Fruit fly (Drosophila melanogaster): ENCODE results near the gene Tpi.

The Tpi gene

dm6 chr3R:30174160-30175002 is 40.0 kb upstream of the Tpi start, which contains the start of gene Mlc2:
Mlc2 (minus strand) TSS chr3R:30174551.
- no peak for TF ChIP-seq CG15073 (GFP tag; optimal IDR thresholded peaks at IDR 0.05)
- no peak for TF ChIP-seq tll (GFP tag; optimal IDR thresholded peaks at IDR 0.05)
- no peak for TF ChIP-seq prd (optimal IDR thresholded peaks at IDR 0.05)
- TF ChIP-seq prd (GFP tag; IDR thresholded peaks at IDR 0.05), result no peak
- TF ChIP-seq kay (GFP tag; optimal IDR thresholded peaks at IDR 0.05), result no peak
- no peak for TF ChIP-seq gem (tag; optimal IDR thresholded peaks at IDR 0.05)
- TF ChIP-seq CG32532 (GFP tag; IDR thresholded peaks at IDR 0.05), result no peak
- peak; percentile 95 for TF ChIP-seq Deaf1 (tag; optimal IDR thresholded peaks at IDR 0.05)
- TF ChIP-seq CG8924 (tag; optimal IDR thresholded peaks at IDR 0.05), result no peak
- no peak for TF ChIP-seq twi (tag; optimal IDR thresholded peaks at IDR 0.05)
- peak; percentile 53 for TF ChIP-seq Med (GFP tag)
- no peak for TF ChIP-seq CG17359 (tag; optimal IDR thresholded peaks at IDR 0.05)
- TF ChIP-seq vvl (GFP tag; IDR thresholded peaks at IDR 0.05), result no peak
- peak; percentile 43 for TF ChIP-seq Nf-YC (tag; optimal IDR thresholded peaks at IDR 0.05)
- no peak for TF ChIP-seq CG12104 (GFP tag; optimal IDR thresholded peaks at IDR 0.05)
- no peak for TF ChIP-seq GATAe (GFP tag; conservative IDR thresholded peaks at IDR 0.05)
- TF ChIP-seq CG3847 (GFP tag; IDR thresholded peaks at IDR 0.05), result no peak
- TF ChIP-seq run (tag; optimal IDR thresholded peaks at IDR 0.05), result no peak
- no peak for TF ChIP-seq Oaz (GFP tag; IDR thresholded peaks at IDR 0.05)
- TF ChIP-seq fd96Cb (tag; optimal IDR thresholded peaks at IDR 0.05), result no peak
- no peak for TF ChIP-seq cg (GFP tag; optimal IDR thresholded peaks at IDR 0.05)
- no peak for TF ChIP-seq CG14441 (GFP tag; IDR thresholded peaks at IDR 0.05)
- no peak for TF ChIP-seq CTCF (GFP tag; optimal IDR thresholded peaks at IDR 0.05)
- TF ChIP-seq CG4730 (GFP tag; IDR thresholded peaks at IDR 0.05), result no peak
- TF ChIP-seq fu2 (GFP tag; optimal IDR thresholded peaks at IDR 0.05), result no peak
- TF ChIP-seq Nf-YB (GFP tag; optimal IDR thresholded peaks at IDR 0.05), result peak; percentile 48
- TF ChIP-seq Sox100B (GFP tag; optimal IDR thresholded peaks at IDR 0.05), result no peak
- TF ChIP-seq ken (GFP tag; IDR thresholded peaks at IDR 0.05), result no peak
- no peak for TF ChIP-seq jigr1 (GFP tag; IDR thresholded peaks at IDR 0.05)
- TF ChIP-seq Chrac-16 (GFP tag; optimal IDR thresholded peaks at IDR 0.05), result no peak
- no peak for TF ChIP-seq Ada2b (GFP tag; IDR thresholded peaks at IDR 0.05)
- peak; percentile 60 for TF ChIP-seq CG17385 (GFP tag; optimal IDR thresholded peaks at IDR 0.05)
- no peak for TF ChIP-seq her (GFP tag; optimal IDR thresholded peaks at IDR 0.05)
- no peak for TF ChIP-seq sens (GFP tag)
- TF ChIP-seq H15 (GFP tag; IDR thresholded peaks at IDR 0.05), result no peak
- TF ChIP-seq Antp (GFP tag; optimal IDR thresholded peaks at IDR 0.05), result no peak
- no peak for TF ChIP-seq Dbx (GFP tag; IDR thresholded peaks at IDR 0.05)
- no peak for TF ChIP-seq CG15601 (tag; optimal IDR thresholded peaks at IDR 0.05)
- TF ChIP-seq Mrtf (GFP tag; IDR thresholded peaks at IDR 0.05), result peak; percentile 54; the same call in 1 of the 3 replicates
- TF ChIP-seq eyg (GFP tag; optimal IDR thresholded peaks at IDR 0.05), result no peak
- no peak for TF ChIP-seq hth (optimal IDR thresholded peaks at IDR 0.05)
- TF ChIP-seq CG2129 (GFP tag; IDR thresholded peaks at IDR 0.05; ENCODE audit: partially characterized antibody), result no peak
- TF ChIP-seq CG10274 (GFP tag; optimal IDR thresholded peaks at IDR 0.05), result no peak
- TF ChIP-seq btn (GFP tag; optimal IDR thresholded peaks at IDR 0.05), result no peak
- no peak for TF ChIP-seq Gug (GFP tag; IDR thresholded peaks at IDR 0.05)
- no peak for TF ChIP-seq sima (GFP tag; optimal IDR thresholded peaks at IDR 0.05)
- no peak for TF ChIP-seq CG43689 (GFP tag; IDR thresholded peaks at IDR 0.05)
- no peak for TF ChIP-seq CG10321 (GFP tag; IDR thresholded peaks at IDR 0.05)
- TF ChIP-seq CG32767 (GFP tag; IDR thresholded peaks at IDR 0.05), result peak; percentile 37; the same call in 1 of the 2 replicates
- no peak for TF ChIP-seq CG1529 (GFP tag; optimal IDR thresholded peaks at IDR 0.05)
- TF ChIP-seq chm (GFP tag; IDR thresholded peaks at IDR 0.05), result peak; percentile 38; the same call in 1 of the 2 replicates
- no peak for TF ChIP-seq seq (GFP tag; IDR thresholded peaks at IDR 0.05)
